Fruit fly (Drosophila melanogaster) whole organism, embryonic: Measurements from ENCODE around the gene CG6040.

Experiments
- CG16813 ChIP-seq: fragments of 200-800 bp; sonication (Bioruptor generic); IDR thresholded peaks from 3 replicates; pipeline ENCODE4 v1.3.6; 2022; ENCODE audit warnings: missing biosample characterization, missing genetic modification characterization; ENCODE audit not compliant: partially characterized antibody
- CG34376 ChIP-seq: fragments of 200-800 bp; sonication (Bioruptor generic); optimal IDR thresholded peaks from 2 replicates; lab custom pipeline; 2018; ENCODE audit warnings: missing biosample characterization, mild to moderate bottlenecking, missing genetic modification characterization
- CG4328 ChIP-seq: fragments of 200-800 bp; sonication (Bioruptor generic); optimal IDR thresholded peaks from 3 replicates; lab custom pipeline; 2017; ENCODE audit warnings: missing biosample characterization, missing genetic modification reagents, missing genetic modification characterization
- CG9797 ChIP-seq: fragments of 200-800 bp; sonication (Bioruptor generic); optimal IDR thresholded peaks from 3 replicates; lab custom pipeline; 2018; ENCODE audit warnings: missing biosample characterization, mild to moderate bottlenecking, missing genetic modification characterization
- dpn ChIP-seq, 2 experiments: fragments of 200-800 bp; sonication (Bioruptor generic); optimal IDR thresholded peaks; 3 replicates each; lab custom pipeline; 2016; ENCODE audit warnings: missing biosample characterization in 2 of 2, missing genetic modification characterization in 2 of 2
- pita ChIP-seq: fragments of 200-800 bp; sonication (Bioruptor generic); optimal IDR thresholded peaks from 2 replicates; lab custom pipeline; 2017; ENCODE audit warnings: missing biosample characterization, mild to moderate bottlenecking, missing genetic modification characterization
- run ChIP-seq: fragments of 200-800 bp; sonication (Bioruptor generic); optimal IDR thresholded peaks from 3 replicates; lab custom pipeline; 2018; ENCODE audit warnings: missing biosample characterization, mild to moderate bottlenecking, missing genetic modification characterization

DNA sequence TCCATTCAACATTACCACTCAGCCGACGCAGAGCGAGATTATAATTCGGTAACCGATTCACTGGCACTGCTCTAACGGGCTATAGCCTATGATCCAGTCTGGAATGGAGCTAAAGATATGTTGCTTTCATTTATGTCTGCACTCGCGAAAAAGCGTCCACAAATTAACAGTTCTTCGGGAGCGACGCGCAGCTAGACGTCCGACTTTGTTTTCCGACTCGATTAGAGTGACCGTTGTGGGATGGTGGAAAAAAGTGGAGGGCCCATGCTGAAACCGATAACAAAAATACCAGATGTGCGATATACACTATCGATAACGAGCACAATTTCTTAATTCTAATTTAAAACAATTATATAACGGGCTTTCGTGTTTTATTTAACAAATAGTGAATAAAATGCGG is 2.7 kb upstream of the CG6040 start, which contains the start of gene cdi:
- TF ChIP-seq CG9797 (GFP tag; lab: Kevin White, UChicago) (peak; percentile 68), dpn (GFP tag; optimal IDR thresholded peaks at IDR 0.05; lab: Kevin White, UChicago) (peak in 1 of 2 experiments; percentile 4), CG4328 (no peak), CG34376 (GFP tag; lab: Kevin White, UChicago) (peak; percentile 13), pita (GFP tag; lab: Kevin White, UChicago) (no peak), run (no peak), CG16813 (GFP tag; lab: Robert Waterston, UW) (peak; percentile 67; the same call in 2 of the 3 replicates)
